Worm (Caenorhabditis elegans) whole organism, early embryonic: Measurements from ENCODE around the gene gna-1.

ENCODE experiments used
- ama-1 ChIP-seq: fragments of 150-350 bp; optimal IDR thresholded peaks from 2 replicates; lab custom pipeline; 2014
- ets-7 ChIP-seq: sonication (generic microtip); optimal IDR thresholded peaks from 2 replicates; lab custom pipeline; 2016; ENCODE audit warnings: missing genotype, missing genetic modification characterization, missing compliant biosample characterization
- flt-1 ChIP-seq: fragments of 200-800 bp; sonication (Bioruptor generic); IDR thresholded peaks from 2 replicates; pipeline ENCODE4 v1.3.6; 2022; ENCODE audit warnings: missing genetic modification characterization, missing compliant biosample characterization
- hmg-4 ChIP-seq: fragments of 200-800 bp; sonication (Bioruptor generic); optimal IDR thresholded peaks from 2 replicates; lab custom pipeline; 2018; ENCODE audit warnings: mild to moderate bottlenecking, missing genetic modification characterization, missing compliant biosample characterization
- hnd-1 ChIP-seq: sonication (generic microtip); optimal IDR thresholded peaks from 2 replicates; lab custom pipeline; 2016; ENCODE audit warnings: missing genetic modification characterization, missing compliant biosample characterization
- pes-1 ChIP-seq: fragments of 200-800 bp; sonication (Bioruptor generic); IDR thresholded peaks from 2 replicates; pipeline ENCODE4 v1.3.6; 2022; ENCODE audit warnings: missing genetic modification reagents, missing genetic modification characterization, missing compliant biosample characterization
- scrt-1 ChIP-seq: fragments of 200-800 bp; sonication (Bioruptor generic); IDR thresholded peaks from 2 replicates; pipeline ENCODE4 v1.3.6; 2022; ENCODE audit warnings: missing genetic modification characterization, missing compliant biosample characterization
- sea-1 ChIP-seq: fragments of 200-800 bp; sonication (Bioruptor generic); conservative IDR thresholded peaks from 2 replicates; pipeline ENCODE4 v1.3.6; 2022; ENCODE audit warnings: missing genetic modification characterization, missing compliant biosample characterization

- TF ChIP-seq pes-1 (GFP tag; lab: Robert Waterston, UW), result no peak
- TF ChIP-seq hmg-4, result no peak
- no peak for TF ChIP-seq sea-1
- no peak for TF ChIP-seq ama-1
- no peak for TF ChIP-seq ets-7
- no peak for TF ChIP-seq hnd-1 (tag; lab: Kevin White, UChicago)
- no peak for TF ChIP-seq flt-1 (GFP tag; lab: Robert Waterston, UW)
- no peak for TF ChIP-seq scrt-1 (GFP tag; lab: Robert Waterston, UW)
Observed at ce11 chrV:10292819-10293357, 27.1 kb downstream of the gna-1 start, which contains the start of gene col-149.
